Worm (Caenorhabditis elegans): ENCODE data around the gene srt-49.

- TF ChIP-seq ceh-6 (GFP tag; optimal IDR thresholded peaks at IDR 0.05) (no peak), lin-11 (tag; optimal IDR thresholded peaks at IDR 0.05) (no peak), tbx-2 (tag; optimal IDR thresholded peaks at IDR 0.05) (no peak), ceh-18 (tag; optimal IDR thresholded peaks at IDR 0.05) (no peak)
These were observed 52.0 kb downstream of the srt-49 start for ce11 chrIV:15046162-15046561.

All from whole organism, late embryonic.